Worm (Caenorhabditis elegans) whole organism, L4 larva: ENCODE measurements around the gene unc-17.
A peak's percentile ranks its signal among the peaks of the same experiment; 100 is the strongest.

Source experiments
- F10B5.3 ChIP-seq: sonication (generic microtip); optimal IDR thresholded peaks from 2 replicates; lab custom pipeline; 2016; ENCODE audit warnings: mild to moderate bottlenecking, missing genetic modification characterization, missing compliant biosample characterization
- F26F4.8 ChIP-seq: fragments of 200-800 bp; sonication (Bioruptor generic); conservative IDR thresholded peaks from 2 replicates; pipeline ENCODE4 v1.3.6; 2022; ENCODE audit warnings: missing genetic modification characterization, missing compliant biosample characterization
- F44E2.7 ChIP-seq: fragments of 200-800 bp; sonication (Bioruptor generic); IDR thresholded peaks from 2 replicates; pipeline ENCODE4 v2.1.2; 2022; ENCODE audit warnings: missing genetic modification characterization, missing compliant biosample characterization
- R02D3.7 ChIP-seq: fragments of 150-350 bp; sonication (generic microtip); optimal IDR thresholded peaks from 3 replicates; lab custom pipeline; 2014; ENCODE audit warnings: missing biosample characterization, missing genetic modification characterization
- Y75B8A.6 ChIP-seq: fragments of 200-800 bp; sonication (Bioruptor generic); IDR thresholded peaks from 2 replicates; pipeline ENCODE4 v1.3.6; 2022; ENCODE audit warnings: missing genetic modification reagents, missing genetic modification characterization, missing compliant biosample characterization
- aha-1 ChIP-seq: fragments of 150-350 bp; peaks from one replicate; lab custom pipeline; 2014; ENCODE audit warnings: missing biosample characterization, missing genetic modification characterization
- ceh-44 ChIP-seq: fragments of 200-800 bp; sonication (Bioruptor generic); IDR thresholded peaks from 2 replicates; pipeline ENCODE4 v1.3.6; 2022; ENCODE audit warnings: missing genetic modification reagents, missing genetic modification characterization, missing compliant biosample characterization
- cey-2 ChIP-seq: sonication (generic microtip); optimal IDR thresholded peaks from 3 replicates; lab custom pipeline; 2017; ENCODE audit warnings: missing genetic modification characterization, mild to moderate bottlenecking, missing compliant biosample characterization, antibody characterized with exemption, borderline replicate concordance; ENCODE audit not compliant: insufficient read depth
- ctbp-1 ChIP-seq: fragments of 200-800 bp; sonication (Bioruptor generic); IDR thresholded peaks from 2 replicates; pipeline ENCODE4 v1.3.6; 2022; ENCODE audit warnings: missing genetic modification reagents, missing genetic modification characterization, missing compliant biosample characterization
- daf-16 ChIP-seq, 3 experiments: sonication (generic microtip); optimal IDR thresholded peaks; 2 replicates each; lab custom pipeline; 2016 to 2017; ENCODE audit warnings: missing genetic modification characterization in 3 of 3, missing genetic modification reagents in 3 of 3, mild to moderate bottlenecking in 2 of 3, missing compliant biosample characterization in 2 of 3, missing biosample characterization in 1 of 3, moderate library complexity in 1 of 3
- daf-19 ChIP-seq: fragments of 200-800 bp; sonication (Bioruptor generic); conservative IDR thresholded peaks from 2 replicates; pipeline ENCODE4 v1.3.6; 2022; ENCODE audit warnings: missing genetic modification characterization, missing compliant biosample characterization
- dpl-1 ChIP-seq: fragments of 150-350 bp; optimal IDR thresholded peaks from 2 replicates; lab custom pipeline; 2014; ENCODE audit warnings: missing biosample characterization, missing genetic modification reagents, missing genetic modification characterization
- duxl-1 ChIP-seq: sonication (generic microtip); optimal IDR thresholded peaks from 2 replicates; lab custom pipeline; 2016; ENCODE audit warnings: mild to moderate bottlenecking, missing genetic modification characterization, moderate library complexity, missing compliant biosample characterization; ENCODE audit not compliant: poor library complexity
- dve-1 ChIP-seq: sonication (generic microtip); optimal IDR thresholded peaks from 2 replicates; lab custom pipeline; 2017; ENCODE audit warnings: antibody characterized with exemption, mild to moderate bottlenecking, missing genetic modification characterization, missing compliant biosample characterization; ENCODE audit not compliant: insufficient read depth
- egl-43 ChIP-seq: fragments of 200-800 bp; sonication (Bioruptor generic); IDR thresholded peaks from 2 replicates; pipeline ENCODE4 v1.3.6; 2022; ENCODE audit warnings: missing genetic modification reagents, missing genetic modification characterization, missing compliant biosample characterization
- fkh-10 ChIP-seq: fragments of 150-350 bp; optimal IDR thresholded peaks from 2 replicates; lab custom pipeline; 2014; ENCODE audit warnings: missing biosample characterization, missing genetic modification reagents, missing genetic modification characterization
- gei-8 ChIP-seq: fragments of 200-800 bp; sonication (Bioruptor generic); optimal IDR thresholded peaks from 2 replicates; lab custom pipeline; 2018; ENCODE audit warnings: mild to moderate bottlenecking, missing genetic modification characterization, missing compliant biosample characterization
- hlh-11 ChIP-seq: fragments of 200-800 bp; sonication (Bioruptor generic); optimal IDR thresholded peaks from 2 replicates; lab custom pipeline; 2018; ENCODE audit warnings: mild to moderate bottlenecking, missing genetic modification characterization, missing compliant biosample characterization
- hlh-30 ChIP-seq: sonication (generic microtip); optimal IDR thresholded peaks from 2 replicates; lab custom pipeline; 2017; ENCODE audit warnings: antibody characterized with exemption, mild to moderate bottlenecking, missing genetic modification characterization, missing compliant biosample characterization; ENCODE audit not compliant: insufficient read depth
- jun-1 ChIP-seq: fragments of 150-350 bp; optimal IDR thresholded peaks from 2 replicates; lab custom pipeline; 2014; ENCODE audit warnings: missing biosample characterization, missing genetic modification reagents, missing genetic modification characterization
- lin-1 ChIP-seq: fragments of 200-800 bp; sonication (Bioruptor generic); IDR thresholded peaks from 2 replicates; pipeline ENCODE4 v1.3.6; 2022; ENCODE audit warnings: missing genetic modification reagents, missing genetic modification characterization, missing compliant biosample characterization
- lin-13 ChIP-seq: fragments of 150-350 bp; optimal IDR thresholded peaks from 2 replicates; lab custom pipeline; 2014; ENCODE audit warnings: missing biosample characterization, missing genetic modification reagents, missing genetic modification characterization
- lin-15B ChIP-seq: fragments of 150-350 bp; sonication (generic microtip); optimal IDR thresholded peaks from 3 replicates; lab custom pipeline; 2014; ENCODE audit warnings: missing biosample characterization, missing genetic modification characterization
- lir-3 ChIP-seq: sonication (generic microtip); optimal IDR thresholded peaks from 2 replicates; lab custom pipeline; 2016; ENCODE audit warnings: mild to moderate bottlenecking, missing genetic modification characterization, missing compliant biosample characterization
- lsy-2 ChIP-seq, 2 experiments: fragments of 150-350 bp in 1 of 2; sonication (generic microtip) in 1 of 2; optimal IDR thresholded peaks; 2 replicates each; lab custom pipeline; 2014 to 2017; ENCODE audit warnings: missing biosample characterization in 2 of 2, missing genetic modification characterization in 2 of 2
- madf-9 ChIP-seq: fragments of 200-800 bp; sonication (Bioruptor generic); conservative IDR thresholded peaks from 2 replicates; pipeline ENCODE4 v1.3.6; 2022; ENCODE audit warnings: missing genetic modification reagents, missing genetic modification characterization, missing compliant biosample characterization
- mdl-1 ChIP-seq, 2 experiments: fragments of 150-350 bp in 1 of 2; sonication (generic microtip) in 1 of 2; optimal IDR thresholded peaks; 2 replicates each; lab custom pipeline; 2014 to 2017; ENCODE audit warnings: missing biosample characterization in 2 of 2, missing genetic modification characterization in 2 of 2
- mes-2 ChIP-seq: sonication (generic microtip); optimal IDR thresholded peaks from 2 replicates; lab custom pipeline; 2016; ENCODE audit warnings: missing genotype, mild to moderate bottlenecking, missing genetic modification characterization, missing compliant biosample characterization; ENCODE audit not compliant: poor library complexity, severe bottlenecking
- nhr-10 ChIP-seq: fragments of 150-350 bp; optimal IDR thresholded peaks from 2 replicates; lab custom pipeline; 2014; ENCODE audit warnings: missing biosample characterization, missing genetic modification characterization
- nhr-102 ChIP-seq: sonication (generic microtip); optimal IDR thresholded peaks from 2 replicates; lab custom pipeline; 2016; ENCODE audit warnings: mild to moderate bottlenecking, missing genetic modification characterization, moderate library complexity, missing compliant biosample characterization
- nhr-11 ChIP-seq: fragments of 150-350 bp; optimal IDR thresholded peaks from 2 replicates; lab custom pipeline; 2014; ENCODE audit warnings: missing biosample characterization, missing genetic modification characterization
- nhr-111 ChIP-seq: fragments of 200-800 bp; sonication (Bioruptor generic); optimal IDR thresholded peaks from 2 replicates; lab custom pipeline; 2018; ENCODE audit warnings: mild to moderate bottlenecking, missing genetic modification characterization, missing compliant biosample characterization
- nhr-237 ChIP-seq: sonication (generic microtip); optimal IDR thresholded peaks from 2 replicates; lab custom pipeline; 2017; ENCODE audit warnings: missing biosample characterization, missing genetic modification characterization
- nhr-41 ChIP-seq: fragments of 200-800 bp; sonication (Bioruptor generic); IDR thresholded peaks from 2 replicates; pipeline ENCODE4 v1.3.6; 2022; ENCODE audit warnings: missing genetic modification reagents, missing genetic modification characterization, missing compliant biosample characterization
- nhr-42 ChIP-seq: fragments of 200-800 bp; sonication (Bioruptor generic); IDR thresholded peaks from 2 replicates; pipeline ENCODE4 v1.3.6; 2022; ENCODE audit warnings: missing genetic modification characterization, missing compliant biosample characterization
- nhr-6 ChIP-seq: fragments of 150-350 bp; optimal IDR thresholded peaks from 2 replicates; lab custom pipeline; 2014; ENCODE audit warnings: missing biosample characterization, missing genetic modification characterization
- nhr-77 ChIP-seq: fragments of 150-350 bp; optimal IDR thresholded peaks from 2 replicates; lab custom pipeline; 2014; ENCODE audit warnings: missing biosample characterization, missing genetic modification characterization
- php-3 ChIP-seq: fragments of 200-800 bp; sonication (Bioruptor generic); IDR thresholded peaks from 2 replicates; pipeline ENCODE4 v1.3.6; 2022; ENCODE audit warnings: missing genetic modification reagents, missing genetic modification characterization, missing compliant biosample characterization
- skn-1 ChIP-seq: fragments of 150-350 bp; optimal IDR thresholded peaks from 2 replicates; lab custom pipeline; 2014; ENCODE audit warnings: missing biosample characterization, missing genetic modification characterization
- snpc-1.2 ChIP-seq: fragments of 200-800 bp; sonication (Bioruptor generic); IDR thresholded peaks from 2 replicates; pipeline ENCODE4 v1.3.6; 2022; ENCODE audit warnings: missing genetic modification reagents, missing genetic modification characterization, missing compliant biosample characterization
- snpc-4 ChIP-seq: fragments of 150-350 bp; optimal IDR thresholded peaks from 2 replicates; lab custom pipeline; 2014; ENCODE audit warnings: missing biosample characterization, missing genetic modification characterization
- spr-1 ChIP-seq: sonication (generic microtip); optimal IDR thresholded peaks from 2 replicates; lab custom pipeline; 2016; ENCODE audit warnings: mild to moderate bottlenecking, missing genetic modification characterization, missing compliant biosample characterization
- tra-1 ChIP-seq: fragments of 200-800 bp; sonication (Bioruptor generic); IDR thresholded peaks from 2 replicates; pipeline ENCODE4 v1.3.6; 2022; ENCODE audit warnings: missing genetic modification reagents, missing genetic modification characterization, missing compliant biosample characterization
- unc-39 ChIP-seq: sonication (generic microtip); optimal IDR thresholded peaks from 2 replicates; lab custom pipeline; 2017; ENCODE audit warnings: missing biosample characterization, missing genetic modification characterization
- unc-62 ChIP-seq, 3 experiments: fragments of 150-350 bp in 1 of 3; sonication (generic microtip); optimal IDR thresholded peaks in 2 of 3; peaks in 1 of 3; 1 replicate in 1 of 3; 2 replicates in 2 of 3; lab custom pipeline; 2014 to 2017; ENCODE audit warnings: missing biosample characterization in 3 of 3, missing genetic modification characterization in 3 of 3, missing genetic modification reagents in 3 of 3, missing genotype in 1 of 3
- zfp-3 ChIP-seq: fragments of 200-800 bp; sonication (Bioruptor generic); conservative IDR thresholded peaks from 2 replicates; pipeline ENCODE4 v1.3.6; 2022; ENCODE audit warnings: missing genetic modification reagents, missing genetic modification characterization, missing compliant biosample characterization
- zip-11 ChIP-seq: fragments of 200-800 bp; sonication (Bioruptor generic); IDR thresholded peaks from 2 replicates; pipeline ENCODE4 v1.3.6; 2022; ENCODE audit warnings: missing genetic modification characterization, missing compliant biosample characterization
- ztf-11 ChIP-seq: fragments of 150-350 bp; optimal IDR thresholded peaks from 2 replicates; lab custom pipeline; 2014; ENCODE audit warnings: missing biosample characterization, missing genetic modification characterization

The unc-17 gene

ce11 chrIV:3613022-3613605 is 11.4 kb downstream of the unc-17 start, which contains the start of gene ltah-1.2 (continued):
- TF ChIP-seq cey-2 (tag; lab: Kevin White, UChicago), result no peak
- TF ChIP-seq ztf-11 (tag; lab: Kevin White, UChicago), result no peak
- no peak for TF ChIP-seq daf-16 (GFP tag; optimal IDR thresholded peaks at IDR 0.05; lab: Kevin White, UChicago)
- TF ChIP-seq daf-16 (tag; optimal IDR thresholded peaks at IDR 0.05; lab: Kevin White, UChicago), result peak; percentile 11
- no peak for TF ChIP-seq unc-39
- TF ChIP-seq skn-1, result no peak
- no peak for TF ChIP-seq nhr-111 (GFP tag; lab: Kevin White, UChicago)
- no peak for TF ChIP-seq F26F4.8 (GFP tag; lab: Robert Waterston, UW)
- no peak for TF ChIP-seq madf-9 (GFP tag; lab: Robert Waterston, UW)
- TF ChIP-seq ctbp-1 (GFP tag; lab: Robert Waterston, UW), result peak; percentile 40; the same call in 1 of the 2 replicates
- no peak for TF ChIP-seq nhr-11
- no peak for TF ChIP-seq F10B5.3 (tag; lab: Kevin White, UChicago)
- TF ChIP-seq hlh-30 (tag; lab: Kevin White, UChicago), result peak; percentile 56
- TF ChIP-seq egl-43 (GFP tag; lab: Robert Waterston, UW), result 0 out of 2 replicates have a peak, but pooled peaks have one; percentile 40
- no peak for TF ChIP-seq jun-1
- peak; percentile 5 for TF ChIP-seq nhr-77 (tag; lab: Kevin White, UChicago)
- peak; percentile 86 for TF ChIP-seq hlh-11 (tag; lab: Kevin White, UChicago)
- TF ChIP-seq snpc-1.2 (GFP tag; lab: Robert Waterston, UW), result no peak
- no peak for TF ChIP-seq mdl-1 (tag; optimal IDR thresholded peaks at IDR 0.05; lab: Kevin White, UChicago)
- TF ChIP-seq aha-1, result no peak
- no peak for TF ChIP-seq duxl-1 (tag; lab: Kevin White, UChicago)
- no peak for TF ChIP-seq nhr-10
- peak; percentile 70; the same call in 1 of the 2 replicates for TF ChIP-seq tra-1 (GFP tag; lab: Robert Waterston, UW)
- 0 out of 2 replicates have a peak, but pooled peaks have one; percentile 25 for TF ChIP-seq nhr-41 (GFP tag; lab: Robert Waterston, UW)
- no peak for TF ChIP-seq lir-3
- no peak for TF ChIP-seq lin-1 (GFP tag; lab: Robert Waterston, UW)
- TF ChIP-seq Y75B8A.6, result no peak
- TF ChIP-seq nhr-6 (tag; lab: Kevin White, UChicago), result no peak

DNA sequence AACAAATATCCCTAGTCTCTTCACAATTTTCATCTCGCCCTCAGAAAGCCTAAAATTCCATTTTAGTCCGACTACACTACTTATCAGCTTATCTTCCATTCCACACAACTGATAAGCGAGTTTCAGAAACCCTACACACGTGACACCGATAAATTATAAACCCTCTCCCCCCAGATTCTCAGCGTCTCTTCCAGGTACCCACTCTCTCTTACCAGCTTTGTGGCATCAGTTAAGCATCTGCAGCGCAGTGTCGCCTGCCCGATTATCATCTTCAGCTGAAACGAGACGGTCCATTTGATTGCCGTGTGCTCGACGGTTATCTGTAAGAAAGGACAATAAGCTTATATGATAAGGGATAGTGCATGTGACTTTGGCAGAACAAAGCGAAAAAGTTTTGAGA is 12.7 kb downstream of the unc-17 start:
- TF ChIP-seq daf-19 (no peak), hlh-30 (tag; lab: Kevin White, UChicago) (peak; percentile 80), ztf-11 (tag; lab: Kevin White, UChicago) (no peak), snpc-4 (tag; lab: Kevin White, UChicago) (no peak), R02D3.7 (tag; lab: Kevin White, UChicago) (no peak), nhr-10 (peak; percentile 52), jun-1 (peak; percentile 55), ceh-44 (GFP tag; lab: Robert Waterston, UW) (no peak), F44E2.7 (GFP tag; lab: Robert Waterston, UW) (no peak), unc-62 (GFP tag; optimal IDR thresholded peaks at IDR 0.05 in 1 of 2; lab: Kevin White, UChicago) (no peak), unc-62 (tag; optimal IDR thresholded peaks at IDR 0.05; lab: Kevin White, UChicago) (no peak), nhr-102 (tag; lab: Kevin White, UChicago) (peak; percentile 86), hlh-11 (tag; lab: Kevin White, UChicago) (peak; percentile 97), lin-13 (GFP tag; lab: Kevin White, UChicago) (no peak), zfp-3 (no peak), gei-8 (GFP tag; lab: Kevin White, UChicago) (peak; percentile 59), zip-11 (GFP tag; lab: Robert Waterston, UW) (no peak), lsy-2 (tag; optimal IDR thresholded peaks at IDR 0.05; lab: Kevin White, UChicago) (peak in 1 of 2 experiments; percentile 10), nhr-42 (peak; percentile 59; the same call in 1 of the 2 replicates), spr-1 (tag; lab: Kevin White, UChicago) (peak; percentile 39), dpl-1 (no peak), mes-2 (tag; lab: Kevin White, UChicago) (peak; percentile 43), fkh-10 (GFP tag; lab: Kevin White, UChicago) (no peak), dve-1 (tag; lab: Kevin White, UChicago) (peak; percentile 94), lir-3 (no peak), nhr-237 (tag; lab: Kevin White, UChicago) (no peak), php-3 (GFP tag; lab: Robert Waterston, UW) (peak; percentile 94), lin-15B (tag; lab: Kevin White, UChicago) (no peak)
